Worm (Caenorhabditis elegans) whole organism, L1 larva: ENCODE measurements around the gene atg-16.1.

Source experiments
- aly-2 ChIP-seq: fragments of 150-350 bp; optimal IDR thresholded peaks from 2 replicates; lab custom pipeline; 2014; ENCODE audit warnings: missing biosample characterization, missing genetic modification characterization
- ama-1 ChIP-seq: fragments of 150-350 bp; optimal IDR thresholded peaks from 2 replicates; lab custom pipeline; 2014
- ces-1 ChIP-seq: fragments of 150-350 bp; optimal IDR thresholded peaks from 2 replicates; lab custom pipeline; 2014; ENCODE audit warnings: missing biosample characterization, missing genetic modification reagents, missing genetic modification characterization
- fos-1 ChIP-seq: fragments of 150-350 bp; optimal IDR thresholded peaks from 2 replicates; lab custom pipeline; 2014; ENCODE audit warnings: missing biosample characterization, missing genetic modification characterization
- lin-15B ChIP-seq: fragments of 150-350 bp; sonication (generic microtip); optimal IDR thresholded peaks from 3 replicates; lab custom pipeline; 2014; ENCODE audit warnings: missing biosample characterization, missing genetic modification characterization
- lin-39 ChIP-seq: fragments of 150-350 bp; optimal IDR thresholded peaks from 2 replicates; lab custom pipeline; 2014; ENCODE audit warnings: missing biosample characterization, missing genetic modification reagents, missing genetic modification characterization
- lir-3 ChIP-seq: sonication (generic microtip); optimal IDR thresholded peaks from 2 replicates; lab custom pipeline; 2016; ENCODE audit warnings: mild to moderate bottlenecking, missing genetic modification characterization, moderate library complexity, missing compliant biosample characterization; ENCODE audit not compliant: poor library complexity
- nhr-77 ChIP-seq: fragments of 150-350 bp; optimal IDR thresholded peaks from 2 replicates; lab custom pipeline; 2014; ENCODE audit warnings: missing biosample characterization, missing genetic modification characterization
- snpc-4 ChIP-seq: fragments of 150-350 bp; optimal IDR thresholded peaks from 2 replicates; lab custom pipeline; 2014; ENCODE audit warnings: missing biosample characterization, missing genetic modification characterization
- unc-130 ChIP-seq: fragments of 150-350 bp; optimal IDR thresholded peaks from 2 replicates; lab custom pipeline; 2017; ENCODE audit warnings: missing biosample characterization, missing genetic modification characterization, inconsistent platforms
- ztf-4 ChIP-seq: fragments of 150-350 bp; optimal IDR thresholded peaks from 2 replicates; lab custom pipeline; 2014; ENCODE audit warnings: missing biosample characterization, missing genetic modification characterization

DNA sequence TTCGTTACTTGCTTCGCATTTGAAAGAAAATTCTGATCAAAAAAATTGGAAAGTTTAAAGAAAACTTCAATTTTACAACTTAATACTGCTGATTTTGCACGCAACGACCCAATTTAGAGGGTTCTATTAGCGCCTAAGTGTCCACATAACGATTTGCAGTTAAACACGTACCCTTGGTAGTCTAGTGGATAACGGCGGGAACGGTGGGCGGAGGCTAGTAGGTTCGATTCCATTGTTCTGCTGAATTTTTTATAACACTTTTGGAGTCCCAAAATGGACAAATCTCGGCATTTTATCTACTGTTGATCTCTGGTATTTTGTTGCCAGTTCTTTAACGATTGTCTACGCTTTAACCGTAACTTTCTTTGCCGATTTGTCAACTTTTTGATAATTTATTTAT is 9.2 kb downstream of the atg-16.1 start:
- no peak for TF ChIP-seq lin-15B (tag; lab: Kevin White, UChicago)
- TF ChIP-seq ztf-4 (tag; lab: Kevin White, UChicago): no peak
- no peak for TF ChIP-seq unc-130 (tag; lab: Kevin White, UChicago)
- TF ChIP-seq fos-1 (tag; lab: Kevin White, UChicago): no peak
- TF ChIP-seq ces-1 (GFP tag; lab: Kevin White, UChicago): no peak
- no peak for TF ChIP-seq snpc-4 (tag; lab: Kevin White, UChicago)
- TF ChIP-seq lir-3 (tag; lab: Kevin White, UChicago): no peak
- TF ChIP-seq aly-2: no peak
- TF ChIP-seq nhr-77 (tag; lab: Kevin White, UChicago): no peak
- TF ChIP-seq lin-39: no peak
- TF ChIP-seq ama-1 (lab: Kevin White, UChicago): no peak
